Fruit fly (Drosophila melanogaster): ENCODE data around the gene CG31835.

The CG31835 gene

DNA sequence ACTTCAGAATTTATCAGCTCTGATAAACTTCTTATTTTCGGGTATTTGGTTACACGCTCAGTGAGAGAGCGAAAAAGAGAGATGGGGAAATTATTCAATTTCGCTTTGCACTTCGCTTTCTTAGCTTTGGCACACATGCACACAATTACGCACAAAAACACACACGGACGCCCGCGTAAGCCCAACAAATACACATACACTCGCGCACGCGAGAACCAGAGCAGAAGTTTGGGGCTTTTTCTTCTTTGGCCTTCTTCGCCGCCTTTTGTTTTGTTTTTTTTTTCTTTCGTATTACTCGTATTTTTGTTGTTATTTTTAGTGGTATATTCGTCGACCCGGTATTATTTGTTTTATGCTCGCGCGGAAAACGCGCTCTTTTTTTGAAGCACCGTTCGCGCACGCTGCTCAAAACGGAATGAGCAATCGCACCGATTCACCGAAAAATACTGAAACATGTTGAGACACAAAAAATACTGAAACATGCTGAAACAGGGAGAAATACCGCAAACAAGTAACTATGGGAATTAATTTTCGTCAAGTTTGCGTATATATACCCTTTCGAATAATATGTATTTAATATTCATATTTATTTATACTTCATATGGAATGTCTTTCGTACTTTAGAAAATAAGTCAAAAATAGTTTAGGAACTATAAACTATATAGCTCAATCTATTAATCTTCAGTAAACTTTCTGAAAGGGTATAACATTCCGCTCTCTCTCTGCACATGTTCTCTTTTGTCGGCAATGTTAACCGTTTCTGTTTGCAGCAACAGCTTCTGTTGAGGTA is 46.5 kb upstream of the CG31835 start, which contains the start of gene osp (continued):
- TF ChIP-seq her (GFP tag; optimal IDR thresholded peaks at IDR 0.05) = peak; percentile 35
- peak; percentile 99 for TF ChIP-seq Nf-YA (GFP tag; IDR thresholded peaks at IDR 0.05)
- TF ChIP-seq CG4328 (GFP tag; optimal IDR thresholded peaks at IDR 0.05) = peak; percentile 81
- TF ChIP-seq Ssrp (tag; optimal IDR thresholded peaks at IDR 0.05) = peak; percentile 98
- TF ChIP-seq so (GFP tag; IDR thresholded peaks at IDR 0.05) = peak; percentile 99
- TF ChIP-seq E2f2 (GFP tag; IDR thresholded peaks at IDR 0.05) = peak; percentile 89
- TF ChIP-seq HmgD (GFP tag; optimal IDR thresholded peaks at IDR 0.05) = peak; percentile 53
- TF ChIP-seq CG17385 (GFP tag; optimal IDR thresholded peaks at IDR 0.05) = peak; percentile 98
- peak; percentile 92 for TF ChIP-seq jing (GFP tag; optimal IDR thresholded peaks at IDR 0.05)
- peak; percentile 68 for TF ChIP-seq cg (GFP tag; optimal IDR thresholded peaks at IDR 0.05)
- TF ChIP-seq tgo (GFP tag; IDR thresholded peaks at IDR 0.05) = peak; percentile 99
- no peak for TF ChIP-seq Lpt (GFP tag; optimal IDR thresholded peaks at IDR 0.05)
- peak; percentile 97 for TF ChIP-seq CG4424 (GFP tag; optimal IDR thresholded peaks at IDR 0.05)
- TF ChIP-seq CG7357 (GFP tag; IDR thresholded peaks at IDR 0.05) = peak; percentile 93
- TF ChIP-seq Mad (GFP tag; optimal IDR thresholded peaks at IDR 0.05) = peak; percentile 77
- TF ChIP-seq yki (optimal IDR thresholded peaks at IDR 0.05) = no peak
- peak; percentile 87 for TF ChIP-seq CG10565 (GFP tag; optimal IDR thresholded peaks at IDR 0.05)
- TF ChIP-seq sens (GFP tag) = peak; percentile 97
- peak; percentile 98 for TF ChIP-seq CG10209 (GFP tag; optimal IDR thresholded peaks at IDR 0.05)
- TF ChIP-seq grau (tag; optimal IDR thresholded peaks at IDR 0.05) = peak; percentile 99
- no peak; the same call in 1 of the 3 replicates for TF ChIP-seq CG11560 (tag; IDR thresholded peaks at IDR 0.05)
- peak; percentile 99 for TF ChIP-seq CG13424 (tag; optimal IDR thresholded peaks at IDR 0.05)
- peak; percentile 95 for TF ChIP-seq CG12942 (GFP tag; optimal IDR thresholded peaks at IDR 0.05)
- TF ChIP-seq crol (GFP tag; IDR thresholded peaks at IDR 0.05) = peak; percentile 81
- no peak for TF ChIP-seq pita (GFP tag; optimal IDR thresholded peaks at IDR 0.05)
- TF ChIP-seq CG12299 (tag; optimal IDR thresholded peaks at IDR 0.05) = peak; percentile 98
- peak; percentile 96 for TF ChIP-seq CG7271 (tag; optimal IDR thresholded peaks at IDR 0.05)
- TF ChIP-seq Drgx (GFP tag; IDR thresholded peaks at IDR 0.05) = peak; percentile 99
- TF ChIP-seq CG31441 (GFP tag; IDR thresholded peaks at IDR 0.05) = peak; percentile 99
- peak; percentile 98 for TF ChIP-seq H15 (GFP tag; IDR thresholded peaks at IDR 0.05)
- TF ChIP-seq cas (GFP tag; IDR thresholded peaks at IDR 0.05) = peak; percentile 96
- TF ChIP-seq lola (GFP tag; optimal IDR thresholded peaks at IDR 0.05) = peak in 1 of 3 experiments; percentile 98
- peak; percentile 81 for TF ChIP-seq CG4360 (GFP tag; IDR thresholded peaks at IDR 0.05)
- peak; percentile 58 for TF ChIP-seq Hmx (GFP tag; optimal IDR thresholded peaks at IDR 0.05)
- TF ChIP-seq CG13894 (tag; optimal IDR thresholded peaks at IDR 0.05) = peak; percentile 97
- TF ChIP-seq Ets97D (GFP tag; optimal IDR thresholded peaks at IDR 0.05) = peak; percentile 57
- TF ChIP-seq CG9876 (GFP tag; optimal IDR thresholded peaks at IDR 0.05) = peak; percentile 32
- peak; percentile 72 for TF ChIP-seq CG17802 (tag; optimal IDR thresholded peaks at IDR 0.05)
- TF ChIP-seq Rx (GFP tag; IDR thresholded peaks at IDR 0.05) = peak; percentile 95
- peak; percentile 95 for TF ChIP-seq CG10462 (GFP tag; optimal IDR thresholded peaks at IDR 0.05)
- peak; percentile 63 for TF ChIP-seq pb (GFP tag; optimal IDR thresholded peaks at IDR 0.05)
- TF ChIP-seq CG11696 (GFP tag; IDR thresholded peaks at IDR 0.05) = peak; percentile 96
- TF ChIP-seq CG8290 (GFP tag; optimal IDR thresholded peaks at IDR 0.05) = peak; percentile 87
- peak; percentile 76 to 89 for TF ChIP-seq CG8290 (tag; optimal IDR thresholded peaks at IDR 0.05)
- TF ChIP-seq Fer3 (tag; optimal IDR thresholded peaks at IDR 0.05) = peak; percentile 99
- TF ChIP-seq p53 (GFP tag; optimal IDR thresholded peaks at IDR 0.05) = peak; percentile 42
- TF ChIP-seq Xrp1 (GFP tag; IDR thresholded peaks at IDR 0.05) = peak; percentile 99
- peak; percentile 95 for TF ChIP-seq CG6175 (GFP tag; IDR thresholded peaks at IDR 0.05)
- peak; percentile 85; the same call in 1 of the 2 replicates for TF ChIP-seq ham (GFP tag; IDR thresholded peaks at IDR 0.05)
- TF ChIP-seq Opbp (GFP tag; IDR thresholded peaks at IDR 0.05; ENCODE audit: partially characterized antibody) = peak; percentile 68; the same call in 2 of the 3 replicates
- peak; percentile 99 for TF ChIP-seq gcm (GFP tag; optimal IDR thresholded peaks at IDR 0.05)
